Fruit fly (Drosophila melanogaster) whole organism, embryonic: ENCODE data around the gene CG32845.

ENCODE experiments used
- ATbp ChIP-seq: fragments of 200-800 bp; sonication (Bioruptor generic); optimal IDR thresholded peaks from 2 replicates; lab custom pipeline; 2017; ENCODE audit warnings: missing biosample characterization, mild to moderate bottlenecking, missing genetic modification characterization, missing genetic modification reagents
- Aef1 ChIP-seq: fragments of 200-800 bp; sonication (Bioruptor generic); IDR thresholded peaks from 3 replicates; pipeline ENCODE4 v1.3.6; 2022; ENCODE audit warnings: missing biosample characterization, missing genetic modification characterization
- Blimp-1 ChIP-seq: fragments of 200-800 bp; sonication (Bioruptor generic); optimal IDR thresholded peaks from 3 replicates; lab custom pipeline; 2018; ENCODE audit warnings: missing biosample characterization, missing genetic modification characterization, mild to moderate bottlenecking, moderate library complexity, missing genetic modification reagents
- CG12769 ChIP-seq: fragments of 200-800 bp; sonication (Bioruptor generic); optimal IDR thresholded peaks from 2 replicates; lab custom pipeline; 2019; ENCODE audit warnings: missing biosample characterization, mild to moderate bottlenecking, missing genetic modification characterization, moderate library complexity
- CG13775 ChIP-seq: fragments of 200-800 bp; sonication (Bioruptor generic); optimal IDR thresholded peaks from 3 replicates; lab custom pipeline; 2017; ENCODE audit warnings: missing biosample characterization, mild to moderate bottlenecking, missing genetic modification characterization
- CG14014 ChIP-seq: fragments of 200-800 bp; sonication (Bioruptor generic); IDR thresholded peaks from 2 replicates; pipeline ENCODE4 v1.3.6; 2022; ENCODE audit warnings: missing biosample characterization, missing genetic modification characterization
- CG15479 ChIP-seq: fragments of 200-800 bp; sonication (Bioruptor generic); optimal IDR thresholded peaks from 3 replicates; lab custom pipeline; 2019; ENCODE audit warnings: missing biosample characterization, mild to moderate bottlenecking, missing genetic modification characterization, moderate library complexity
- CG18599 ChIP-seq: fragments of 200-800 bp; sonication (Bioruptor generic); optimal IDR thresholded peaks from 3 replicates; lab custom pipeline; 2017; ENCODE audit warnings: missing biosample characterization, missing genetic modification characterization, mild to moderate bottlenecking, moderate library complexity, missing genetic modification reagents
- CG3847 ChIP-seq: fragments of 200-800 bp; sonication (Bioruptor generic); IDR thresholded peaks from 2 replicates; pipeline ENCODE4 v1.3.6; 2022; ENCODE audit warnings: missing biosample characterization, missing genetic modification characterization
- CG4424 ChIP-seq: fragments of 200-800 bp; sonication (Bioruptor generic); optimal IDR thresholded peaks from 3 replicates; lab custom pipeline; 2016; ENCODE audit warnings: missing biosample characterization, missing genetic modification characterization
- CG6854 ChIP-seq: fragments of 200-800 bp; sonication (Bioruptor generic); optimal IDR thresholded peaks from 3 replicates; lab custom pipeline; 2017; ENCODE audit warnings: missing biosample characterization, mild to moderate bottlenecking, missing genetic modification characterization
- CG9437 ChIP-seq: fragments of 200-800 bp; sonication (Bioruptor generic); optimal IDR thresholded peaks from 2 replicates; lab custom pipeline; 2018; ENCODE audit warnings: missing biosample characterization, mild to moderate bottlenecking, missing genetic modification characterization
- CHES-1-like ChIP-seq: fragments of 200-800 bp; sonication (Bioruptor generic); optimal IDR thresholded peaks from 2 replicates; lab custom pipeline; 2016; ENCODE audit warnings: missing biosample characterization, missing genetic modification characterization
- Camta ChIP-seq: fragments of 200-800 bp; sonication (Bioruptor generic); optimal IDR thresholded peaks from 2 replicates; lab custom pipeline; 2016; ENCODE audit warnings: missing biosample characterization, missing genetic modification characterization
- Ets65A ChIP-seq: fragments of 200-800 bp; sonication (Bioruptor generic); peaks from one replicate; lab custom pipeline; 2016; ENCODE audit warnings: missing biosample characterization, missing genetic modification characterization
- Fer1 ChIP-seq: fragments of 200-800 bp; sonication (Bioruptor generic); optimal IDR thresholded peaks from 2 replicates; lab custom pipeline; 2017; ENCODE audit warnings: missing biosample characterization, mild to moderate bottlenecking, missing genetic modification characterization
- HLH4C ChIP-seq: fragments of 200-800 bp; sonication (Bioruptor generic); IDR thresholded peaks from 3 replicates; pipeline ENCODE4 v1.3.6; 2022; ENCODE audit warnings: missing biosample characterization, missing genetic modification characterization; ENCODE audit not compliant: partially characterized antibody
- Hr78 ChIP-seq, 2 experiments: fragments of 200-800 bp in 1 of 2; fragments of >200 bp in 1 of 2; sonication (Bioruptor generic) in 1 of 2; optimal IDR thresholded peaks; 2 replicates each; lab custom pipeline; 2017 to 2019; ENCODE audit warnings: missing biosample characterization in 2 of 2, missing genetic modification characterization in 2 of 2, mild to moderate bottlenecking in 1 of 2, moderate library complexity in 1 of 2
- MTF-1 ChIP-seq: fragments of 200-800 bp; sonication (Bioruptor generic); optimal IDR thresholded peaks from 2 replicates; lab custom pipeline; 2018; ENCODE audit warnings: missing biosample characterization, mild to moderate bottlenecking, missing genetic modification characterization, borderline replicate concordance
- Mad ChIP-seq: fragments of 200-800 bp; sonication (Bioruptor generic); optimal IDR thresholded peaks from 2 replicates; lab custom pipeline; 2016; ENCODE audit warnings: missing biosample characterization, missing genetic modification characterization
- Med ChIP-seq: fragments of 200-800 bp; sonication (Bioruptor generic); peaks from one replicate; lab custom pipeline; 2016; ENCODE audit warnings: missing biosample characterization, missing genetic modification characterization, mild to moderate bottlenecking, inconsistent platforms, moderate library complexity
- PHDP ChIP-seq: fragments of 200-800 bp; sonication (Bioruptor generic); optimal IDR thresholded peaks from 3 replicates; lab custom pipeline; 2018; ENCODE audit warnings: missing biosample characterization, mild to moderate bottlenecking, missing genetic modification characterization, moderate library complexity
- Rfx ChIP-seq: fragments of 200-800 bp; sonication (Bioruptor generic); IDR thresholded peaks from 2 replicates; pipeline ENCODE4 v1.3.6; 2022; ENCODE audit warnings: missing biosample characterization, missing genetic modification characterization
- Scr ChIP-seq: fragments of 200-800 bp; sonication (Bioruptor generic); IDR thresholded peaks from 2 replicates; pipeline ENCODE4 v1.3.6; 2022; ENCODE audit warnings: missing biosample characterization, missing genetic modification characterization; ENCODE audit not compliant: partially characterized antibody
- Ssrp ChIP-seq: fragments of 200-800 bp; sonication (Bioruptor generic); optimal IDR thresholded peaks from 2 replicates; lab custom pipeline; 2018; ENCODE audit warnings: missing biosample characterization, mild to moderate bottlenecking, missing genetic modification characterization, moderate library complexity
- Taf1 ChIP-seq: fragments of 200-800 bp; sonication (Bioruptor generic); IDR thresholded peaks from 2 replicates; pipeline ENCODE4 v1.3.6; 2022; ENCODE audit warnings: missing biosample characterization, missing genetic modification characterization
- ac ChIP-seq: fragments of 200-800 bp; sonication (Bioruptor generic); optimal IDR thresholded peaks from 3 replicates; lab custom pipeline; 2017; ENCODE audit warnings: missing biosample characterization, mild to moderate bottlenecking, missing genetic modification characterization
- cad ChIP-seq: fragments of >200 bp; optimal IDR thresholded peaks from 2 replicates; lab custom pipeline; 2017; ENCODE audit warnings: missing biosample characterization, missing genetic modification characterization
- caup ChIP-seq: fragments of 200-800 bp; sonication (Bioruptor generic); optimal IDR thresholded peaks from 3 replicates; lab custom pipeline; 2017; ENCODE audit warnings: missing biosample characterization, mild to moderate bottlenecking, missing genetic modification characterization, moderate library complexity; ENCODE audit not compliant: severe bottlenecking
- ci ChIP-seq: fragments of 200-800 bp; sonication (Bioruptor generic); IDR thresholded peaks from 3 replicates; pipeline ENCODE4 v1.3.6; 2022; ENCODE audit warnings: missing biosample characterization, missing genetic modification characterization
- dmrt11E ChIP-seq: fragments of 200-800 bp; sonication (Bioruptor generic); optimal IDR thresholded peaks from 3 replicates; lab custom pipeline; 2018; ENCODE audit warnings: missing biosample characterization, mild to moderate bottlenecking, missing genetic modification characterization, moderate library complexity
- exex ChIP-seq: fragments of 200-800 bp; sonication (Bioruptor generic); optimal IDR thresholded peaks from 4 replicates; lab custom pipeline; 2018; ENCODE audit warnings: missing biosample characterization, mild to moderate bottlenecking, missing genetic modification characterization, moderate library complexity
- hth ChIP-seq: fragments of >200 bp; optimal IDR thresholded peaks from 2 replicates; lab custom pipeline; 2017; ENCODE audit warnings: inconsistent platforms
- kah ChIP-seq: fragments of 200-800 bp; sonication (Bioruptor generic); optimal IDR thresholded peaks from 2 replicates; lab custom pipeline; 2018; ENCODE audit warnings: missing biosample characterization, mild to moderate bottlenecking, missing genetic modification characterization
- mirr ChIP-seq: fragments of 200-800 bp; sonication (Bioruptor generic); optimal IDR thresholded peaks from 3 replicates; lab custom pipeline; 2018; ENCODE audit warnings: missing biosample characterization, mild to moderate bottlenecking, missing genetic modification characterization
- odd ChIP-seq: fragments of 200-800 bp; sonication (Bioruptor generic); optimal IDR thresholded peaks from 2 replicates; lab custom pipeline; 2017; ENCODE audit warnings: missing biosample characterization, mild to moderate bottlenecking, missing genetic modification characterization
- pho ChIP-seq: fragments of 200-800 bp; sonication (Bioruptor generic); optimal IDR thresholded peaks from 2 replicates; lab custom pipeline; 2016; ENCODE audit warnings: missing biosample characterization, missing genetic modification characterization
- phol ChIP-seq: fragments of 200-800 bp; sonication (Bioruptor generic); optimal IDR thresholded peaks from 3 replicates; lab custom pipeline; 2018; ENCODE audit warnings: missing biosample characterization, mild to moderate bottlenecking, missing genetic modification characterization, moderate library complexity
- pros ChIP-seq: fragments of 200-800 bp; sonication (Bioruptor generic); optimal IDR thresholded peaks from 3 replicates; lab custom pipeline; 2019; ENCODE audit warnings: missing biosample characterization, mild to moderate bottlenecking, missing genetic modification characterization, moderate library complexity
- pum ChIP-seq: fragments of 200-800 bp; sonication (Bioruptor generic); optimal IDR thresholded peaks from 2 replicates; lab custom pipeline; 2016; ENCODE audit warnings: missing biosample characterization, missing genetic modification characterization
- sug ChIP-seq: fragments of 200-800 bp; optimal IDR thresholded peaks from 2 replicates; lab custom pipeline; 2019; ENCODE audit warnings: missing biosample characterization, mild to moderate bottlenecking, missing genetic modification characterization, moderate library complexity
- tll ChIP-seq, 2 experiments: fragments of 200-800 bp in 1 of 2; fragments of >200 bp in 1 of 2; sonication (Bioruptor generic) in 1 of 2; optimal IDR thresholded peaks; 2 replicates each; lab custom pipeline; 2017 to 2019; ENCODE audit warnings: missing biosample characterization in 2 of 2, missing genetic modification characterization in 2 of 2, mild to moderate bottlenecking in 1 of 2, moderate library complexity in 1 of 2
- wdn ChIP-seq: fragments of 200-800 bp; sonication (Bioruptor generic); IDR thresholded peaks from 2 replicates; pipeline ENCODE4 v1.3.6; 2022; ENCODE audit warnings: missing biosample characterization, missing genetic modification characterization
- z ChIP-seq: fragments of 200-800 bp; sonication (Bioruptor generic); IDR thresholded peaks from 3 replicates; pipeline ENCODE4 v1.3.6; 2022; ENCODE audit warnings: missing biosample characterization, missing genetic modification characterization
- zfh1 ChIP-seq: fragments of 200-800 bp; sonication (Bioruptor generic); IDR thresholded peaks from 3 replicates; pipeline ENCODE4 v1.3.6; 2022; ENCODE audit warnings: missing biosample characterization, missing genetic modification characterization

CG32845 gene

DNA sequence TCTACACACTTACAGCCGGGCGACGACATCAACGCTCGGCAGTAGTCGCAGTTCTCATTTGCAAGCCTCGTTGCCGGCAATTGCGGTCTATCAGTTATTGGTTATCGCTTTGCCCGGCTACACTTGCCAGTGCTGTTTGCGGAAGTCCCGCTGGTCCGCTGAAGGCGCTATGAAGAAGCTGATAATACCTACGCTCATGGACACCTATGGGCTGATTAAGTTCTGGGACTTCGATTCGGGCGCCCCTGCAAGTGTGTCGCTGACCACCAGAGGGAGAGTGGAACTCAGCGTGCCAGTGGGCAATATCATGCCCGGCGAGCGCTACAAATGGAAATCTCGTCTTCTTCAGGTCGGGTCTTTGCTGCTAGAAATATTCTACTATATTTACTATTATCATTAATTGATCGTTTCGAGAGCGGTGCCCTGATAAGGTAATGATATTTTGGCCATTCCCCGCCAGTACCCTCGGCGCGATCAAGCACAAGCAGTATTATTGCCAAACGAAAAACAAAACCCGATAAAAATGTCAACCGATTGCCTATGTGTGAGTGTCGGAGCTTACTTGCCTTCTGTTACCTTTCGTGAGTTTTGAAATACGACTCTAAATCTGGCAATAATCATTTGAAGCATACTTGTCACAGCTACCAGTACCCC lies 26.9 kb upstream of the CG32845 start (continued):
- 0 out of 3 replicates have a peak, but pooled peaks have one; percentile 12 for TF ChIP-seq zfh1 (GFP tag; lab: Robert Waterston, UW)
- peak; percentile 72 for TF ChIP-seq mirr (GFP tag; lab: Kevin White, UChicago)
- TF ChIP-seq Fer1 (GFP tag; lab: Kevin White, UChicago): peak; percentile 34
- no peak for TF ChIP-seq CG14014 (GFP tag; lab: Robert Waterston, UW)
- TF ChIP-seq ci: 0 out of 3 replicates have a peak, but pooled peaks have one; percentile 8
- TF ChIP-seq CG6854: no peak
- TF ChIP-seq hth: no peak
- TF ChIP-seq Aef1 (GFP tag; lab: Robert Waterston, UW): no peak
- no peak for TF ChIP-seq Scr (GFP tag; lab: Robert Waterston, UW)
- no peak for TF ChIP-seq caup (GFP tag; lab: Kevin White, UChicago)
- TF ChIP-seq CG9437 (GFP tag; lab: Kevin White, UChicago): no peak
- no peak for TF ChIP-seq wdn
- peak; percentile 100 for TF ChIP-seq exex (tag; lab: Kevin White, UChicago)
- peak; percentile 58 for TF ChIP-seq CG18599
- no peak for TF ChIP-seq pho (GFP tag; lab: Kevin White, UChicago)
- TF ChIP-seq sug: peak; percentile 92
- TF ChIP-seq HLH4C (GFP tag; lab: Robert Waterston, UW): no peak
- TF ChIP-seq CG3847 (GFP tag; lab: Robert Waterston, UW): 0 out of 2 replicates have a peak, but pooled peaks have one; percentile 9
- no peak for TF ChIP-seq Rfx (GFP tag; lab: Robert Waterston, UW)
- TF ChIP-seq odd (GFP tag; lab: Kevin White, UChicago): no peak
- no peak for TF ChIP-seq Blimp-1
- TF ChIP-seq, all 482 proteins: peak for 28

DNA sequence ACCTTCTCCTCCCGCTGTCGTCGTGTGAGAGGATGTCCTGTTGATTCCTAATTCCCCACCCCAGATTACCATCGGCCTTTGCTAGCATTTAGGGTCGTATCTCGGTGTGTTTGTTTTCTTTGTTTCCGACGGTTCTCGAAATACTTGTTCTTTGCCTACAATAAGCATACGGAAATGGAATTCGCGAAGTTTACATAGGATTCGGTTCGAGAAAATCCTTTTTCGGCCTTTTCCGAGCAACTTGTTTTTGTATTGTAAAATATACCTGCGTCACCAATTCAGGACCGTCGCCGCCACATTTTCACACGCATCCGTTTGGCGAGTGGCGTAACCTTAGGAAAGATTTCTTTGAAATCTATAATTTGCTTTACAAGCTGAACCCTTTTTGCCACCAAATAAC lies 25.3 kb upstream of the CG32845 start:
- TF ChIP-seq MTF-1 (GFP tag; lab: Kevin White, UChicago) (no peak), phol (tag; lab: Kevin White, UChicago) (no peak), CG15479 (peak; percentile 69), Mad (GFP tag; lab: Kevin White, UChicago) (no peak), tll (GFP tag; optimal IDR thresholded peaks at IDR 0.05; lab: Kevin White, UChicago) (peak in 1 of 2 experiments; percentile 52), cad (GFP tag; lab: Kevin White, UChicago) (peak; percentile 56), CG12769 (no peak)

DNA sequence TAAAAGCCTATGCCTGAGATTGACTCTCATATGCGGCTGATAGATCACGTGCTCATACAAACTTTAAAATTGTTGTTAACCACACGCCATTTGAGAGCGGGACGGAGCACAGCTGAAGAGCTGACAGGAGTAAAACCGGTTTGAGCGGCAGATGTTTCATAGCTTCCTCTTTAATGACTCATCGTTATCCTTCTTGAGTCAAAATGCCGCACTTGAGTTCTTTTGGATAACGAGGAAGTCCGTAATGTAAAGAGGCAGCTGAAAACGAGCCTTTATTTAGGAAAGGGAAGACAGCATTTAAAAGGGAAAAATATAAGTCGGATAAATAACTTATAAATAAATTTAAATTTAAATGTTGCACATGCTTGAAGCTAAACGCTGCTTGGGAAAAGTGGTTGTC lies 24.0 kb upstream of the CG32845 start:
- TF ChIP-seq Taf1 (GFP tag; lab: Robert Waterston, UW) (no peak), z (GFP tag; lab: Robert Waterston, UW) (peak; percentile 85; the same call in 1 of the 3 replicates), kah (GFP tag; lab: Kevin White, UChicago) (no peak), ac (peak; percentile 73), pros (GFP tag; lab: Kevin White, UChicago) (peak; percentile 85), Ets65A (peak; percentile 28)

DNA sequence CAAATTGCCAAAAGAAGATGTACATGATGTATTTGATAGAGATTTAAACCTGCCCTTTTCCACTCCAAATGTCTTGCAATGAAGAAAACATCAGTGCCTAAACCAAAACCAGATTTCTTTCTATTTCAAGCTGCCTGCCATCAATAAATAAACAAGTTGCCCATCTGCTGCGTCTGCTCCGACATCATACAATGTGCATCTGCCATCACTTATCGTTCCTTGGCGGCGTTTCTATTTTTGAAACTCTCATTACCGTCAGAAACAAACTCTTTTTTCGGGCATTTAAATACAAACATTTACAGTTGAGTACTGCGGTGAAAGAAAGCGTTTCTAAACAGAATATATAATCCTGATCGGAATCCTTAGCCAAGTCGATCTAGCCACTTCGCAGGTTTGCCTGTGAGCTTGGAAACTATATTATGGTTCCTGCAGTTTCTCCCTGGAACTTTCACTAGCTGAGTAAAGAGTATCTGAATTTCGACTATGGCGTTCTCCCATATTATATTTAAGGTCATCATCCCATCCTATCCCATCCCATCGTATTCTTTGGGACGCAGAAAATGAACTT lies 21.7 kb upstream of the CG32845 start:
- TF ChIP-seq ATbp: peak; percentile 18
- peak; percentile 25 for TF ChIP-seq CG13775
- TF ChIP-seq CG4424 (GFP tag; lab: Kevin White, UChicago): peak; percentile 50
- peak in 1 of 2 experiments; percentile 29 for TF ChIP-seq Hr78 (GFP tag; optimal IDR thresholded peaks at IDR 0.05; lab: Kevin White, UChicago)
- TF ChIP-seq dmrt11E (tag; lab: Kevin White, UChicago): peak; percentile 79
- TF ChIP-seq phol (tag; lab: Kevin White, UChicago): peak; percentile 62
- peak; percentile 15 for TF ChIP-seq PHDP
- TF ChIP-seq pum (GFP tag; lab: Kevin White, UChicago): peak; percentile 8
- TF ChIP-seq CHES-1-like (GFP tag; lab: Kevin White, UChicago): peak; percentile 8
- TF ChIP-seq Ssrp (tag; lab: Kevin White, UChicago): peak; percentile 53
- TF ChIP-seq Med: peak; percentile 42
- peak; percentile 6 for TF ChIP-seq Camta (GFP tag; lab: Kevin White, UChicago)
